Worm (Caenorhabditis elegans) whole organism, mixed stage, embryonic: ENCODE measurements around the gene Y37D8A.26.

Source experiments
- bed-3 ChIP-seq: fragments of 200-800 bp; sonication (Bioruptor generic); optimal IDR thresholded peaks from 3 replicates; lab custom pipeline; 2018; ENCODE audit warnings: mild to moderate bottlenecking, missing genetic modification characterization, moderate library complexity, missing compliant biosample characterization
- blmp-1 ChIP-seq: fragments of 150-350 bp; optimal IDR thresholded peaks from 2 replicates; lab custom pipeline; 2014; ENCODE audit warnings: missing biosample characterization, missing genetic modification characterization
- ceh-39 ChIP-seq: fragments of 150-350 bp; optimal IDR thresholded peaks from 2 replicates; lab custom pipeline; 2014; ENCODE audit warnings: missing biosample characterization, missing genetic modification characterization
- elt-1 ChIP-seq: sonication (generic microtip); optimal IDR thresholded peaks from 2 replicates; lab custom pipeline; 2017; ENCODE audit warnings: missing genetic modification characterization, mild to moderate bottlenecking, missing compliant biosample characterization, antibody characterized with exemption, moderate library complexity, borderline replicate concordance; ENCODE audit not compliant: insufficient read depth
- elt-3 ChIP-seq: fragments of 150-350 bp; optimal IDR thresholded peaks from 2 replicates; lab custom pipeline; 2014; ENCODE audit warnings: missing biosample characterization, missing genetic modification characterization
- lin-13 ChIP-seq: fragments of 150-350 bp; optimal IDR thresholded peaks from 2 replicates; lab custom pipeline; 2014; ENCODE audit warnings: missing biosample characterization, missing genetic modification characterization
- mep-1 ChIP-seq: fragments of 150-350 bp; optimal IDR thresholded peaks from 2 replicates; lab custom pipeline; 2017; ENCODE audit warnings: missing biosample characterization, missing genetic modification reagents, missing genetic modification characterization, inconsistent platforms
- nhr-12 ChIP-seq: fragments of 150-350 bp; optimal IDR thresholded peaks from 2 replicates; lab custom pipeline; 2014; ENCODE audit warnings: missing biosample characterization, missing genetic modification characterization
- nhr-237 ChIP-seq: fragments of 150-350 bp; optimal IDR thresholded peaks from 2 replicates; lab custom pipeline; 2014; ENCODE audit warnings: missing biosample characterization, missing genetic modification characterization
- pha-4 ChIP-seq: fragments of 150-350 bp; optimal IDR thresholded peaks from 2 replicates; lab custom pipeline; 2018; ENCODE audit warnings: missing biosample characterization, missing genetic modification reagents, missing genetic modification characterization
- snpc-4 ChIP-seq: fragments of 150-350 bp; optimal IDR thresholded peaks from 2 replicates; lab custom pipeline; 2014; ENCODE audit warnings: missing biosample characterization, missing genetic modification characterization
- ztf-11 ChIP-seq: fragments of 150-350 bp; optimal IDR thresholded peaks from 2 replicates; lab custom pipeline; 2014; ENCODE audit warnings: missing biosample characterization, missing genetic modification characterization

- TF ChIP-seq ceh-39 (no peak), lin-13 (no peak), elt-3 (tag; lab: Kevin White, UChicago) (peak; percentile 15), nhr-237 (tag; lab: Kevin White, UChicago) (peak; percentile 61), pha-4 (tag; lab: Kevin White, UChicago) (no peak), bed-3 (no peak), elt-1 (tag; lab: Kevin White, UChicago) (no peak), blmp-1 (tag; lab: Kevin White, UChicago) (peak; percentile 34), snpc-4 (no peak), ztf-11 (tag; lab: Kevin White, UChicago) (no peak), nhr-12 (no peak), mep-1 (tag; lab: Kevin White, UChicago) (no peak)
Observed at ce11 chrIII:12851034-12851433, 5.5 kb downstream of the Y37D8A.26 start.
